Worm (Caenorhabditis elegans) whole organism, young adult: Measurements from ENCODE around the gene spat-3.

Experiments used
- B0019.2 ChIP-seq: fragments of 200-800 bp; sonication (Bioruptor generic); conservative IDR thresholded peaks from 2 replicates; pipeline ENCODE4 v1.3.6; 2022; ENCODE audit warnings: missing genetic modification reagents, missing genetic modification characterization, missing compliant biosample characterization
- C17E4.6 ChIP-seq: fragments of 200-800 bp; sonication (Bioruptor generic); IDR thresholded peaks from 2 replicates; pipeline ENCODE4 v1.3.6; 2022; ENCODE audit warnings: missing genetic modification reagents, missing genetic modification characterization, missing compliant biosample characterization
- F23B12.7 ChIP-seq: sonication (generic microtip); optimal IDR thresholded peaks from 2 replicates; lab custom pipeline; 2017; ENCODE audit warnings: missing genetic modification characterization, mild to moderate bottlenecking, missing compliant biosample characterization, antibody characterized with exemption, moderate library complexity; ENCODE audit not compliant: insufficient read depth
- F57C9.4 ChIP-seq: sonication (generic microtip); optimal IDR thresholded peaks from 2 replicates; lab custom pipeline; 2017; ENCODE audit warnings: mild to moderate bottlenecking, missing genetic modification characterization, missing compliant biosample characterization
- T07F8.4 ChIP-seq: sonication (generic microtip); optimal IDR thresholded peaks from 2 replicates; lab custom pipeline; 2016; ENCODE audit warnings: mild to moderate bottlenecking, missing genetic modification characterization, moderate library complexity, missing compliant biosample characterization
- Y53G8AR.9 ChIP-seq: fragments of 200-800 bp; sonication (Bioruptor generic); conservative IDR thresholded peaks from 2 replicates; pipeline ENCODE4 v1.3.6; 2022; ENCODE audit warnings: missing genetic modification reagents, missing genetic modification characterization, missing compliant biosample characterization
- Y95B8A.8 ChIP-seq: fragments of 200-800 bp; sonication (Bioruptor generic); IDR thresholded peaks from 2 replicates; pipeline ENCODE4 v1.3.6; 2022; ENCODE audit warnings: missing genetic modification reagents, missing genetic modification characterization, missing compliant biosample characterization
- ccch-3 ChIP-seq: fragments of 200-800 bp; sonication (Bioruptor generic); optimal IDR thresholded peaks from 2 replicates; lab custom pipeline; 2018; ENCODE audit warnings: mild to moderate bottlenecking, missing genetic modification characterization, missing compliant biosample characterization
- ceh-40 ChIP-seq: fragments of 200-800 bp; sonication (Bioruptor generic); IDR thresholded peaks from 2 replicates; pipeline ENCODE4 v1.3.6; 2022; ENCODE audit warnings: missing genetic modification characterization, missing compliant biosample characterization
- dox-1 ChIP-seq: fragments of 200-800 bp; sonication (Bioruptor generic); IDR thresholded peaks from 2 replicates; pipeline ENCODE4 v1.3.6; 2022; ENCODE audit warnings: missing genetic modification reagents, missing genetic modification characterization, missing compliant biosample characterization
- efl-1 ChIP-seq: fragments of 150-350 bp; optimal IDR thresholded peaks from 2 replicates; lab custom pipeline; 2014; ENCODE audit warnings: missing biosample characterization, missing genetic modification reagents, missing genetic modification characterization
- egl-18 ChIP-seq: fragments of 200-800 bp; sonication (Bioruptor generic); IDR thresholded peaks from 2 replicates; pipeline ENCODE4 v1.3.6; 2022; ENCODE audit warnings: missing genetic modification reagents, missing genetic modification characterization, missing compliant biosample characterization
- ets-4 ChIP-seq: fragments of 200-800 bp; sonication (Bioruptor generic); optimal IDR thresholded peaks from 2 replicates; lab custom pipeline; 2018; ENCODE audit warnings: mild to moderate bottlenecking, missing genetic modification characterization, missing compliant biosample characterization
- him-1 ChIP-seq: sonication (generic microtip); optimal IDR thresholded peaks from 2 replicates; lab custom pipeline; 2016; ENCODE audit warnings: missing genotype, missing genetic modification reagents, missing genetic modification characterization, missing compliant biosample characterization
- hlh-26 ChIP-seq: fragments of 200-800 bp; sonication (Bioruptor generic); conservative IDR thresholded peaks from 2 replicates; pipeline ENCODE4 v1.3.6; 2022; ENCODE audit warnings: missing genetic modification reagents, missing genetic modification characterization, missing compliant biosample characterization
- hmg-1.2 ChIP-seq: fragments of 200-800 bp; sonication (Bioruptor generic); IDR thresholded peaks from 2 replicates; pipeline ENCODE4 v1.3.6; 2022; ENCODE audit warnings: missing genetic modification reagents, missing genetic modification characterization, missing compliant biosample characterization
- let-526 ChIP-seq: fragments of 200-800 bp; sonication (Bioruptor generic); IDR thresholded peaks from 2 replicates; pipeline ENCODE4 v1.3.6; 2022; ENCODE audit warnings: missing genetic modification reagents, missing genetic modification characterization, missing compliant biosample characterization
- lin-54 ChIP-seq: fragments of 200-800 bp; sonication (Bioruptor generic); optimal IDR thresholded peaks from 2 replicates; lab custom pipeline; 2018; ENCODE audit warnings: mild to moderate bottlenecking, missing genetic modification characterization, missing compliant biosample characterization
- madf-6 ChIP-seq: fragments of 200-800 bp; sonication (Bioruptor generic); IDR thresholded peaks from 2 replicates; pipeline ENCODE4 v1.3.6; 2022; ENCODE audit warnings: missing genetic modification reagents, missing genetic modification characterization, missing compliant biosample characterization
- mcd-1 ChIP-seq: fragments of 200-800 bp; sonication (Bioruptor generic); IDR thresholded peaks from 2 replicates; pipeline ENCODE4 v1.3.6; 2022; ENCODE audit warnings: missing genetic modification reagents, missing genetic modification characterization, missing compliant biosample characterization
- mxl-1 ChIP-seq: sonication (generic microtip); optimal IDR thresholded peaks from 2 replicates; lab custom pipeline; 2016; ENCODE audit warnings: missing genetic modification characterization, missing compliant biosample characterization
- nfya-2 ChIP-seq: fragments of 200-800 bp; sonication (Bioruptor generic); IDR thresholded peaks from 2 replicates; pipeline ENCODE4 v1.3.6; 2022; ENCODE audit warnings: missing genetic modification reagents, missing genetic modification characterization, missing compliant biosample characterization
- nhr-179 ChIP-seq: sonication (generic microtip); optimal IDR thresholded peaks from 2 replicates; lab custom pipeline; 2016; ENCODE audit warnings: mild to moderate bottlenecking, missing genetic modification characterization, missing compliant biosample characterization
- nhr-27 ChIP-seq: fragments of 200-800 bp; sonication (Bioruptor generic); optimal IDR thresholded peaks from 2 replicates; lab custom pipeline; 2018; ENCODE audit warnings: mild to moderate bottlenecking, missing genetic modification characterization, moderate library complexity, missing compliant biosample characterization
- nhr-80 ChIP-seq: sonication (generic microtip); optimal IDR thresholded peaks from 2 replicates; lab custom pipeline; 2016; ENCODE audit warnings: missing genetic modification characterization, missing compliant biosample characterization
- pbrm-1 ChIP-seq: fragments of 200-800 bp; sonication (Bioruptor generic); IDR thresholded peaks from 2 replicates; pipeline ENCODE4 v1.3.6; 2022; ENCODE audit warnings: missing genetic modification reagents, missing genetic modification characterization, missing compliant biosample characterization
- pha-4 ChIP-seq: fragments of 150-350 bp; sonication (generic microtip); optimal IDR thresholded peaks from 2 replicates; lab custom pipeline; 2014; ENCODE audit warnings: missing biosample characterization, missing genetic modification reagents, missing genetic modification characterization
- rec-8 ChIP-seq, 2 experiments: sonication (generic microtip); optimal IDR thresholded peaks; 2 replicates each; lab custom pipeline; 2016; ENCODE audit warnings: mild to moderate bottlenecking in 2 of 2, missing genetic modification characterization in 2 of 2, missing genetic modification reagents in 2 of 2, missing genotype in 2 of 2, missing biosample characterization in 1 of 2, missing compliant biosample characterization in 1 of 2, moderate library complexity in 1 of 2
- tbx-9 ChIP-seq: sonication (generic microtip); optimal IDR thresholded peaks from 2 replicates; lab custom pipeline; 2016; ENCODE audit warnings: borderline replicate concordance, missing genetic modification characterization, inconsistent platforms, missing compliant biosample characterization
- xnd-1 ChIP-seq: sonication (generic microtip); optimal IDR thresholded peaks from 2 replicates; lab custom pipeline; 2016; ENCODE audit warnings: missing genotype, missing genetic modification reagents, missing genetic modification characterization, missing compliant biosample characterization
- ztf-22 ChIP-seq: fragments of 200-800 bp; sonication (Bioruptor generic); optimal IDR thresholded peaks from 2 replicates; lab custom pipeline; 2018; ENCODE audit warnings: mild to moderate bottlenecking, missing genetic modification characterization, moderate library complexity, missing compliant biosample characterization
- ztf-28 ChIP-seq: fragments of 200-800 bp; sonication (Bioruptor generic); IDR thresholded peaks from 2 replicates; pipeline ENCODE4 v1.3.6; 2022; ENCODE audit warnings: missing genetic modification reagents, missing genetic modification characterization, missing compliant biosample characterization

spat-3 gene

DNA sequence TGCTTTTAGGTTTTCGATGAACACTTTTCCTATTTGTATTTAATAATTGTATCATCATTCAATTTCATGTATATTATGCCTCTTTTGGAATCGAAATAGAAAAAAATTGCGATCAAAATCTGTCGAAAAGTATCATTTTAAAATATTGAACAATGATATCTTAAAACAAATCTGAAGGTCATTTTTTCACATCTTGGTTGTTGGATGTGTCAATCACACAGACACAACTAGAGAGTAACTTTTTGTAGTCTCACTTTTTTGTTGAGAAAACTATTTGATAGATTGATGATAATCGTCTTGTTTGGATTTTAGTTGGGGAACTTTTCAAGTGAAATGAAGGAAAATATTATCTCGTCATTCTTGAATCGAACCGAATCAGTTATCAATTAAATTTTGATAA is 36.5 kb downstream of the spat-3 start:
- no peak for TF ChIP-seq ccch-3 (GFP tag; lab: Kevin White, UChicago)
- no peak for TF ChIP-seq pbrm-1
- no peak for TF ChIP-seq mxl-1 (tag; lab: Kevin White, UChicago)

DNA sequence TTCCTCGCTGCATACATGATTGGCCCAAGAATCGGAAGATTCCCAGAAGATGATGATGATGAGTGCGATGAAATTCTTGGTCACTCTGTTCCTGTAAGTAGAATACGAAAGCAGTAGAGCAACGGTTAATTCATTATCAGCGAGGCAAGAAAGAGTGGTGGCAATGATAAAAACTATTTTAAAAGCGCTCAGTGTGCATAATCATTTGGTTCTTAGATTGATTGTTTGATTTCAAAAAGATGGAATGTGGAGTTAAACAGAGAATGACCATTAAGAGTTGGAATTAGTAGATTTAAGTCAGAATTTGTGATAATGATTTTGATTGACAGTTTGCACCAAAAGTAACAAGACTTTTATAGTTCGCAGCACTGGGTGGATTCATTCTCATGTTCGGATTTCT is 38.6 kb downstream of the spat-3 start:
- TF ChIP-seq pha-4 (tag; lab: Kevin White, UChicago): peak; percentile 15
- no peak for TF ChIP-seq him-1
- TF ChIP-seq xnd-1 (tag; lab: Kevin White, UChicago): no peak
- TF ChIP-seq T07F8.4 (tag; lab: Kevin White, UChicago): no peak
- TF ChIP-seq hlh-26: no peak
- TF ChIP-seq efl-1 (GFP tag; lab: Kevin White, UChicago): no peak
- no peak for TF ChIP-seq B0019.2 (GFP tag; lab: Robert Waterston, UW)
- TF ChIP-seq ztf-28 (GFP tag; lab: Robert Waterston, UW): no peak
- TF ChIP-seq Y53G8AR.9 (GFP tag; lab: Robert Waterston, UW): no peak
- peak; percentile 74 for TF ChIP-seq nhr-80 (tag; lab: Kevin White, UChicago)

DNA sequence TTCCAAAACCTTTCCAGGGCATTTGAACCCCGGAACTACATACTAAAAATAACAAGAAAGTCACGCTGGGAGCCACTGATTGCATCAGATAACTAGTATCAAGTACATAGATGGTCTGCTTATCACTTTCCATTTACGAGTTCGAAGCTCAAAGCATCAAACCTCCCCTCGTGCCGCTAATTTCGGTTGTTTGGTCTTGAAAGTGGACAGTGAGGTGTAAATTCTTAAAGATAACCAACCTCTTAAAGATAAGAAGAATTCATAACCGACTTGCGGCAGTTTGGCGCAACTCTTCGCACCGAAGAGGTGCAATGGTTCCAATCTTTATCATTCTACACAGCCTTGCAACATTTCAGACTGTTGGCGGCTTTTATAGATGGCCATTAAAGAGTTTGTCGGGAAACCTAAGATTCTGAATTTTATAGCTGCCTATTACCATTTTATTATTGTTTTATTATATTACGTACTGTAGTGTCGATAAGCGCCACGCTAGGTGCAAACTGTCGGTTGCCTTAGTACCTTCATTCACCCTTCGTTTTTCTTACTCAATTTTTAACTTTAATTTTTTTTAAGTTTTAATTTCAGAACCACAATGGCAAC is 40.9 kb downstream of the spat-3 start, which contains the start of gene amt-4:
amt-4 (plus strand) TSS at position 586 of the 600 bp plus-strand sequence.
- TF ChIP-seq mcd-1 (GFP tag; lab: Robert Waterston, UW) (no peak), dox-1 (0 out of 2 replicates have a peak, but pooled peaks have one; percentile 26), nhr-80 (tag; lab: Kevin White, UChicago) (peak; percentile 91), Y95B8A.8 (GFP tag; lab: Robert Waterston, UW) (no peak), rec-8 (tag; optimal IDR thresholded peaks at IDR 0.05; lab: Kevin White, UChicago) (no peak), C17E4.6 (no peak), ztf-22 (GFP tag; lab: Kevin White, UChicago) (peak; percentile 0), ceh-40 (no peak)

DNA sequence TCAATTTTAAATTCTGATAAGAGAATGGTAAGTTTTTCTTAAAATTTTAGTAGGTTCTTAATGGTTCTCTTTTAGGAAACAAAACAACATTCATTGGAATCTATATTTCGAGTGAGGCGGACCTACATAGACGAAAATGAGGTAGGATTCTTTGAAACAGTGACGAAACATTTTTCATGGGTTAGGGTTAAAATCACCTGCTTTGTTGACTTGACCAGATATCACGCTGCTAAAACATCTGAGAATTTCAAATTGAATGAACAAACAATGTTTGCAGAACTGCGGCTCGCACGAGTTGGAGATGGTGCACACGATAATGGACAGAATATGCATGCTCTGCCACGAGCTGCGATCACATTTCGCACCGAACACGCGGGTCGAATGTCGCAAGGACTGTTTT is 43.4 kb downstream of the spat-3 start:
- TF ChIP-seq egl-18 (GFP tag; lab: Robert Waterston, UW) (no peak), ztf-28 (GFP tag; lab: Robert Waterston, UW) (no peak), madf-6 (GFP tag; lab: Robert Waterston, UW) (no peak), F57C9.4 (tag; lab: Kevin White, UChicago) (no peak), let-526 (no peak), hmg-1.2 (GFP tag; lab: Robert Waterston, UW) (no peak), xnd-1 (tag; lab: Kevin White, UChicago) (no peak), lin-54 (GFP tag; lab: Kevin White, UChicago) (no peak), tbx-9 (no peak), F23B12.7 (tag; lab: Kevin White, UChicago) (no peak), ets-4 (GFP tag; lab: Kevin White, UChicago) (no peak)

DNA sequence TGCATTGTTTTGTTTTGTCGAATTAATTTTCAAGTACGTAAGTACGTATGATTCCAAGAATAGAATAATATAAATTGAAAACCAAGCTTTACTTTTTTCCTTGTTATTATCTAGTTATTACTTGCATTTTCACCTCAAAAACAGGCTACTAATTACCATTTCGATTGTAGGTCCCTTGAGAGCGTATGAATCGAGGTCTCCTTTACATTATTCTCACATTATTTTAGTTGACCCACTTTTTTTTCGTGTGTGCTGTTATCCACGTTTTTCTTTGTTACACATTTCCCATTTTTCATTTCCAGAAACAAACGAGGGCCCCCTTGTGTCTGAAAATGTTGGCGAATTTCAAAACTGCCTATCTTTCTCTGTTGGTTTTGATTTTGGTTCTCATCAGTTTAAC is 43.9 kb downstream of the spat-3 start, which contains the start of gene C05E11.6:
C05E11.6 (plus strand) TSS at position 301 of the 400 bp plus-strand sequence.
- no peak for TF ChIP-seq nhr-179 (tag; lab: Kevin White, UChicago)
- TF ChIP-seq nhr-27 (tag; lab: Kevin White, UChicago): no peak
- no peak for TF ChIP-seq hlh-26
- no peak for TF ChIP-seq nfya-2
- TF ChIP-seq, all 124 proteins: peak for 0
